Worm (Caenorhabditis elegans): Measurements from ENCODE around the gene ins-14.

DNA sequence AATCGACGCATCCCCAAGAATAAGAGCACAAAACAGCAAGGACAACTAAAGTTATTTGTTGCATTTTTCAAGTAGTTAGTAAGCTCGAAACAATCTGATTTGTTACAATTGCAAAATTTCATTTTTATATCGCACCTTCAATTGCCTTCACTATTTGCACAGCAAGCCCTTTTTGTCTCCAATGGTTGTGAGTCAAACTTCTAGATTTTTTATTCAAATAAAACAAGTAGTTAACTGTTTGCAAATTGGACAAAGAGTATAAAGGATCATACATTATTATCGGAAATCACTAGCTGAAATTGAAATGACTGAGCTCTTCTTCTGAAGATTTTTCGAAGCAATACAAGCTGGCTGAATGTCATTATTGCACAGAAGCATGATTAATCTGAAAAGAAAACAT lies 7.2 kb upstream of the ins-14 start, which contains the start of gene F41G3.21:
- TF ChIP-seq ces-1 (GFP tag; optimal IDR thresholded peaks at IDR 0.05) (no peak), lin-13 (GFP tag; optimal IDR thresholded peaks at IDR 0.05) (no peak), lsy-2 (tag; optimal IDR thresholded peaks at IDR 0.05) (no peak), F26F4.8 (GFP tag; conservative IDR thresholded peaks at IDR 0.05) (no peak), ceh-82 (tag; optimal IDR thresholded peaks at IDR 0.05) (no peak), nhr-10 (tag; optimal IDR thresholded peaks at IDR 0.05) (no peak), cey-2 (tag; optimal IDR thresholded peaks at IDR 0.05; ENCODE audit: borderline replicate concordance, insufficient read depth) (no peak), mdl-1 (tag; optimal IDR thresholded peaks at IDR 0.05) (no peak), F49E8.2 (tag; optimal IDR thresholded peaks at IDR 0.05; ENCODE audit: borderline replicate concordance) (no peak)
